Worm (Caenorhabditis elegans): ENCODE results near the gene ZK84.5.

DNA sequence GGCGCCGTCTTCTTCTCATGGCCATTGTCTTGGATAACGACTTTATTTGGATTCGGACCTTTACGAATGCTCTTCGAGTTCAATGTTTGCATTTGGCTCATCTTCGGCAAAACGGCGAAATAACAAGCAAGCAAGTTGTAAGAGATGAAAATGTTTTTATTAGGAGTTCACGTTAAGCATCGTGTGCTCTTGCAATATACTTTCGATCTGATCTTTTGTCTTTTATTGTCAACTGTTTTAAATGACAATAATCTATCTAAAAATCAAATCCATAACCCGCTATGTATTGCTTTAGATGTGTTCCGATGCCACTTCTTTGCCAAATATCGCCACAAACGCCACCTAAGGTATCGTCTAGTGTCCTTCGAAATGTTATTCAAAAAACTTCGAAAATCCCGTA lies at the start of gene ZK84.5:
- TF ChIP-seq ets-7 (tag; optimal IDR thresholded peaks at IDR 0.05) (no peak), hmbx-1 (tag; optimal IDR thresholded peaks at IDR 0.05) (no peak), ama-1 (optimal IDR thresholded peaks at IDR 0.05) (no peak), flt-1 (GFP tag; IDR thresholded peaks at IDR 0.05) (no peak), aly-1 (tag; optimal IDR thresholded peaks at IDR 0.05) (no peak), ceh-36 (tag; optimal IDR thresholded peaks at IDR 0.05) (no peak), scrt-1 (GFP tag; IDR thresholded peaks at IDR 0.05) (no peak), tra-4 (tag; optimal IDR thresholded peaks at IDR 0.05) (no peak), tbx-37 (GFP tag; conservative IDR thresholded peaks at IDR 0.05) (no peak), F13C5.2 (tag; optimal IDR thresholded peaks at IDR 0.05) (no peak), sea-1 (GFP tag; conservative IDR thresholded peaks at IDR 0.05) (no peak), ceh-13 (GFP tag; optimal IDR thresholded peaks at IDR 0.05) (no peak), B0310.2 (tag; optimal IDR thresholded peaks at IDR 0.05) (no peak)

Data from whole organism, early embryonic.